Worm (Caenorhabditis elegans) whole organism, L1 larva: ENCODE measurements around the gene B0545.4.

Experiments used
- C34B4.2 ChIP-seq: sonication (generic microtip); optimal IDR thresholded peaks from 2 replicates; lab custom pipeline; 2017; ENCODE audit warnings: mild to moderate bottlenecking, missing genetic modification characterization, missing compliant biosample characterization
- Y116A8C.19 ChIP-seq: sonication (generic microtip); optimal IDR thresholded peaks from 2 replicates; lab custom pipeline; 2016; ENCODE audit warnings: missing compliant biosample characterization, missing genetic modification characterization, borderline replicate concordance
- aly-2 ChIP-seq: fragments of 150-350 bp; optimal IDR thresholded peaks from 2 replicates; lab custom pipeline; 2014; ENCODE audit warnings: missing biosample characterization, missing genetic modification characterization
- ama-1 ChIP-seq: fragments of 150-350 bp; optimal IDR thresholded peaks from 2 replicates; lab custom pipeline; 2014
- ceh-63 ChIP-seq: fragments of 200-800 bp; sonication (Bioruptor generic); optimal IDR thresholded peaks from 2 replicates; lab custom pipeline; 2018; ENCODE audit warnings: mild to moderate bottlenecking, missing genetic modification characterization, missing compliant biosample characterization
- dsc-1 ChIP-seq: sonication (generic microtip); optimal IDR thresholded peaks from 2 replicates; lab custom pipeline; 2016; ENCODE audit warnings: mild to moderate bottlenecking, missing genetic modification characterization, missing compliant biosample characterization
- efl-1 ChIP-seq, 4 experiments: fragments of 150-350 bp; optimal IDR thresholded peaks in 3 of 4; peaks in 1 of 4; 1 replicate in 1 of 4; 2 replicates in 3 of 4; lab custom pipeline; 2014; ENCODE audit warnings: missing biosample characterization in 2 of 4, missing genetic modification characterization in 2 of 4, missing genetic modification reagents in 2 of 4
- efl-3 ChIP-seq: fragments of 200-800 bp; sonication (Bioruptor generic); optimal IDR thresholded peaks from 2 replicates; lab custom pipeline; 2018; ENCODE audit warnings: mild to moderate bottlenecking, missing genetic modification characterization, missing compliant biosample characterization
- elt-3 ChIP-seq, 6 experiments: fragments of 150-350 bp in 1 of 6; sonication (generic microtip); optimal IDR thresholded peaks; 2 replicates each; lab custom pipeline; 2017 to 2018; ENCODE audit warnings: missing biosample characterization in 6 of 6, missing genetic modification characterization in 6 of 6, inconsistent platforms in 1 of 6
- ets-5 ChIP-seq: fragments of 200-800 bp; sonication (Bioruptor generic); IDR thresholded peaks from 2 replicates; pipeline ENCODE4 v1.3.6; 2022; ENCODE audit warnings: missing genetic modification characterization, missing compliant biosample characterization
- fkh-10 ChIP-seq: sonication (generic microtip); optimal IDR thresholded peaks from 2 replicates; lab custom pipeline; 2017; ENCODE audit warnings: missing biosample characterization, missing genetic modification reagents, missing genetic modification characterization
- fkh-4 ChIP-seq: sonication (generic microtip); optimal IDR thresholded peaks from 2 replicates; lab custom pipeline; 2016; ENCODE audit warnings: missing compliant biosample characterization, missing genetic modification characterization, borderline replicate concordance
- fkh-8 ChIP-seq: sonication (generic microtip); optimal IDR thresholded peaks from 2 replicates; lab custom pipeline; 2016; ENCODE audit warnings: mild to moderate bottlenecking, missing genetic modification characterization, missing compliant biosample characterization
- fos-1 ChIP-seq: fragments of 150-350 bp; optimal IDR thresholded peaks from 2 replicates; lab custom pipeline; 2014; ENCODE audit warnings: missing biosample characterization, missing genetic modification characterization
- hpl-2 ChIP-seq: fragments of 150-350 bp; optimal IDR thresholded peaks from 2 replicates; lab custom pipeline; 2014; ENCODE audit warnings: missing biosample characterization, missing genetic modification reagents, missing genetic modification characterization
- isw-1 ChIP-seq: fragments of 200-800 bp; sonication (Bioruptor generic); IDR thresholded peaks from 2 replicates; pipeline ENCODE4 v1.3.6; 2022; ENCODE audit warnings: missing genetic modification characterization, missing compliant biosample characterization
- lin-13 ChIP-seq: fragments of 150-350 bp; optimal IDR thresholded peaks from 2 replicates; lab custom pipeline; 2014; ENCODE audit warnings: missing biosample characterization, missing genetic modification reagents, missing genetic modification characterization
- lin-14 ChIP-seq: fragments of 200-800 bp; sonication (Bioruptor generic); optimal IDR thresholded peaks from 2 replicates; lab custom pipeline; 2018; ENCODE audit warnings: mild to moderate bottlenecking, missing genetic modification characterization, moderate library complexity, missing compliant biosample characterization
- lin-15B ChIP-seq: fragments of 150-350 bp; sonication (generic microtip); optimal IDR thresholded peaks from 3 replicates; lab custom pipeline; 2014; ENCODE audit warnings: missing biosample characterization, missing genetic modification characterization
- lir-3 ChIP-seq: sonication (generic microtip); optimal IDR thresholded peaks from 2 replicates; lab custom pipeline; 2016; ENCODE audit warnings: mild to moderate bottlenecking, missing genetic modification characterization, moderate library complexity, missing compliant biosample characterization; ENCODE audit not compliant: poor library complexity
- mab-9 ChIP-seq: fragments of 200-800 bp; sonication (Bioruptor generic); IDR thresholded peaks from 2 replicates; pipeline ENCODE4 v1.3.6; 2022; ENCODE audit warnings: missing genetic modification reagents, missing genetic modification characterization, missing compliant biosample characterization
- mdl-1 ChIP-seq, 2 experiments: fragments of 150-350 bp; optimal IDR thresholded peaks; 2 replicates each; lab custom pipeline; 2014 to 2017; ENCODE audit warnings: missing biosample characterization in 2 of 2, missing genetic modification characterization in 2 of 2, inconsistent platforms in 1 of 2
- mef-2 ChIP-seq: fragments of 150-350 bp; optimal IDR thresholded peaks from 2 replicates; lab custom pipeline; 2014; ENCODE audit warnings: missing biosample characterization, missing genetic modification characterization
- mep-1 ChIP-seq: fragments of 150-350 bp; optimal IDR thresholded peaks from 2 replicates; lab custom pipeline; 2014; ENCODE audit warnings: missing biosample characterization, missing genetic modification characterization
- nhr-11 ChIP-seq: fragments of 150-350 bp; optimal IDR thresholded peaks from 2 replicates; lab custom pipeline; 2014; ENCODE audit warnings: missing biosample characterization, missing genetic modification characterization
- nhr-20 ChIP-seq: sonication (generic microtip); optimal IDR thresholded peaks from 2 replicates; lab custom pipeline; 2016; ENCODE audit warnings: mild to moderate bottlenecking, missing genetic modification characterization, missing compliant biosample characterization
- nhr-28 ChIP-seq: fragments of 150-350 bp; optimal IDR thresholded peaks from 2 replicates; lab custom pipeline; 2014; ENCODE audit warnings: missing biosample characterization, missing genetic modification characterization
- nhr-47 ChIP-seq: sonication (generic microtip); optimal IDR thresholded peaks from 2 replicates; lab custom pipeline; 2016; ENCODE audit warnings: mild to moderate bottlenecking, missing genetic modification characterization, moderate library complexity, missing compliant biosample characterization
- nhr-71 ChIP-seq: sonication (generic microtip); optimal IDR thresholded peaks from 2 replicates; lab custom pipeline; 2016; ENCODE audit warnings: mild to moderate bottlenecking, missing genetic modification characterization, moderate library complexity, missing compliant biosample characterization
- nhr-76 ChIP-seq: sonication (generic microtip); optimal IDR thresholded peaks from 2 replicates; lab custom pipeline; 2017; ENCODE audit warnings: missing biosample characterization, missing genetic modification characterization
- nhr-77 ChIP-seq: fragments of 150-350 bp; optimal IDR thresholded peaks from 2 replicates; lab custom pipeline; 2014; ENCODE audit warnings: missing biosample characterization, missing genetic modification characterization
- nhr-84 ChIP-seq: sonication (generic microtip); optimal IDR thresholded peaks from 2 replicates; lab custom pipeline; 2017; ENCODE audit warnings: missing biosample characterization, missing genetic modification characterization
- nhr-85 ChIP-seq: sonication (generic microtip); peaks from one replicate; lab custom pipeline; 2016; ENCODE audit warnings: missing genetic modification characterization, inconsistent platforms, missing compliant biosample characterization
- nhr-90 ChIP-seq: sonication (generic microtip); optimal IDR thresholded peaks from 2 replicates; lab custom pipeline; 2016; ENCODE audit warnings: mild to moderate bottlenecking, missing genetic modification characterization, missing compliant biosample characterization; ENCODE audit not compliant: poor library complexity
- pag-3 ChIP-seq: sonication (generic microtip); optimal IDR thresholded peaks from 2 replicates; lab custom pipeline; 2017; ENCODE audit warnings: missing genetic modification characterization, mild to moderate bottlenecking, missing compliant biosample characterization, antibody characterized with exemption, borderline replicate concordance; ENCODE audit not compliant: insufficient read depth
- rnt-1 ChIP-seq: sonication (generic microtip); optimal IDR thresholded peaks from 2 replicates; lab custom pipeline; 2016; ENCODE audit warnings: mild to moderate bottlenecking, missing genetic modification characterization, moderate library complexity, missing compliant biosample characterization
- skn-1 ChIP-seq: fragments of 150-350 bp; optimal IDR thresholded peaks from 2 replicates; lab custom pipeline; 2014; ENCODE audit warnings: missing biosample characterization, missing genetic modification characterization
- snpc-4 ChIP-seq: fragments of 150-350 bp; optimal IDR thresholded peaks from 2 replicates; lab custom pipeline; 2014; ENCODE audit warnings: missing biosample characterization, missing genetic modification characterization
- snu-23 ChIP-seq: sonication (generic microtip); optimal IDR thresholded peaks from 2 replicates; lab custom pipeline; 2016; ENCODE audit warnings: missing genetic modification characterization, missing compliant biosample characterization
- sox-4 ChIP-seq: sonication (generic microtip); optimal IDR thresholded peaks from 2 replicates; lab custom pipeline; 2016; ENCODE audit warnings: missing genetic modification characterization, missing compliant biosample characterization
- sup-37 ChIP-seq: fragments of 200-800 bp; sonication (Bioruptor generic); optimal IDR thresholded peaks from 2 replicates; lab custom pipeline; 2018; ENCODE audit warnings: mild to moderate bottlenecking, missing genetic modification characterization, missing compliant biosample characterization
- swsn-7 ChIP-seq: sonication (generic microtip); optimal IDR thresholded peaks from 2 replicates; lab custom pipeline; 2016; ENCODE audit warnings: missing genetic modification characterization, missing compliant biosample characterization
- tbx-2 ChIP-seq: sonication (generic microtip); optimal IDR thresholded peaks from 2 replicates; lab custom pipeline; 2016; ENCODE audit warnings: missing genetic modification characterization, missing compliant biosample characterization
- tlp-1 ChIP-seq: fragments of 150-350 bp; optimal IDR thresholded peaks from 2 replicates; lab custom pipeline; 2014; ENCODE audit warnings: missing biosample characterization, missing genetic modification characterization
- unc-130 ChIP-seq: fragments of 150-350 bp; optimal IDR thresholded peaks from 2 replicates; lab custom pipeline; 2017; ENCODE audit warnings: missing biosample characterization, missing genetic modification characterization, inconsistent platforms
- unc-98 ChIP-seq: fragments of 200-800 bp; sonication (Bioruptor generic); IDR thresholded peaks from 2 replicates; pipeline ENCODE4 v1.3.6; 2022; ENCODE audit warnings: missing genetic modification characterization, missing compliant biosample characterization
- vab-15 ChIP-seq: sonication (generic microtip); optimal IDR thresholded peaks from 2 replicates; lab custom pipeline; 2017; ENCODE audit warnings: missing genotype, mild to moderate bottlenecking, missing genetic modification characterization, missing compliant biosample characterization
- xbp-1 ChIP-seq: sonication (generic microtip); optimal IDR thresholded peaks from 2 replicates; lab custom pipeline; 2016; ENCODE audit warnings: missing genetic modification characterization, missing compliant biosample characterization
- zag-1 ChIP-seq: fragments of 150-350 bp; optimal IDR thresholded peaks from 2 replicates; lab custom pipeline; 2014; ENCODE audit warnings: missing biosample characterization, missing genetic modification characterization
- ztf-11 ChIP-seq, 2 experiments: sonication (generic microtip); optimal IDR thresholded peaks; 2 replicates each; lab custom pipeline; 2016 to 2017; ENCODE audit warnings: missing genetic modification characterization in 2 of 2, missing biosample characterization in 1 of 2, missing compliant biosample characterization in 1 of 2
- ztf-4 ChIP-seq: fragments of 150-350 bp; optimal IDR thresholded peaks from 2 replicates; lab custom pipeline; 2014; ENCODE audit warnings: missing biosample characterization, missing genetic modification characterization

Gene B0545.4

DNA sequence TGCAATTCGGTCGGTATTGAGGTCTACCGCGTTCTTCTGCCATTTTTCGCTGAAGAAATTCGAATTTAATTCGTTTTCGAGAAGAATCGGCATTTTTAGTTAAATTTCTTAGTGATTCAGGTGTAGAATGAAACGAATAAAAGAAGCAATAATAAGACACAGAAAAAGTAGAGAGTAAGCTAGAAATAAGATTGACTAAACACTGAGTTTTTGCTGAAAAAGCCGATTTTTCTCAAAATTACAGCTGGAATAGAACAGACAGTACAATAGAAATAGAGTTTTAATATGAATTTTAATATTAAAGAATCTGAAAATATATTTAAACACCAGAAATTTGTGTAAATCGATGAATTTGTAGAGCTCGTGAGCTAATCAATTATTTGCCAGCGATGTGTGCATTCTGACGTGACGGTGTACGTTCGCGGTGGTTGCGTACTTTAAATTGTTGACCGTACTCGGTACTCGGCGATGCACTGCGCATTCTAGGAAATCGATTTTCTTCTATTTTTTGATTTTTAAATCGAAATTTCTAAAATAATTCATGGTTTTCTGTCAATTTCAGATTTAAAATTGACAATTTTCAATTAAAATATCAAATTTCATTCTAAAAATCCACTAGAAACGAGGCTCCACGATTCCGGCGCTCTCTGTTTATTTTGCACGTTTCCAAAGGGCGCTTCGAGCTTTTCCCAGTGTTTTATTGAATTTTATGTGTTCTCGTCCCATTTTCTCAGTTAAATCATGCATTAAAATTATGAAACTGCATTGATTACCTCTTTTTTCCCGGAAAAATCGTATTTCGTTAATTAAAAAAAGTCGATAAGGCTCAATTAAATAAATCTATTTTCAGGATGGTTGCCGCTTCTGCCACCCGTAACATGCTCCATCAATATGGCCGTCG is 16.9 kb upstream of the B0545.4 start, which contains the start of the genes grld-1 and cox-6C:
Gene grld-1 (minus strand): TSS at position 51 of the 901 bp plus-strand sequence.
Gene cox-6C (plus strand): TSS at position 851 of the 901 bp plus-strand sequence.
- no peak for TF ChIP-seq ets-5 (GFP tag; lab: Robert Waterston, UW)
- TF ChIP-seq swsn-7 (tag; lab: Kevin White, UChicago) = peak; percentile 73
- no peak for TF ChIP-seq hpl-2 (GFP tag; lab: Kevin White, UChicago)
- no peak for TF ChIP-seq sup-37 (GFP tag; lab: Kevin White, UChicago)
- TF ChIP-seq dsc-1 (tag; lab: Kevin White, UChicago) = peak; percentile 64
- TF ChIP-seq fos-1 = no peak
- no peak for TF ChIP-seq C34B4.2 (tag; lab: Kevin White, UChicago)
- peak; percentile 38 for TF ChIP-seq skn-1 (tag; lab: Kevin White, UChicago)
- no peak for TF ChIP-seq ama-1 (lab: Kevin White, UChicago)
- TF ChIP-seq rnt-1 = peak; percentile 45
- TF ChIP-seq vab-15 (tag; lab: Kevin White, UChicago) = no peak
- 0 out of 2 replicates have a peak, but pooled peaks have one; percentile 16 for TF ChIP-seq unc-98 (GFP tag; lab: Robert Waterston, UW)
- peak; percentile 46 for TF ChIP-seq nhr-90 (tag; lab: Kevin White, UChicago)
- peak; percentile 16 for TF ChIP-seq lin-15B
- no peak for TF ChIP-seq mef-2 (tag; lab: Kevin White, UChicago)
- TF ChIP-seq tlp-1 (tag; lab: Kevin White, UChicago) = no peak
- TF ChIP-seq fkh-10 (GFP tag; lab: Kevin White, UChicago) = no peak
- peak; percentile 41 for TF ChIP-seq nhr-77
- TF ChIP-seq ceh-63 (GFP tag; lab: Kevin White, UChicago) = no peak
- peak; percentile 69 for TF ChIP-seq xbp-1 (tag; lab: Kevin White, UChicago)
- peak; percentile 26 for TF ChIP-seq aly-2 (tag; lab: Kevin White, UChicago)
- TF ChIP-seq snpc-4 (tag; lab: Kevin White, UChicago) = no peak
- TF ChIP-seq pag-3 (tag; lab: Kevin White, UChicago) = no peak
- TF ChIP-seq lin-13 (GFP tag; lab: Kevin White, UChicago) = peak; percentile 58
- no peak for TF ChIP-seq nhr-28 (tag; lab: Kevin White, UChicago)
- no peak for TF ChIP-seq lir-3 (tag; lab: Kevin White, UChicago)
- no peak for TF ChIP-seq nhr-11 (tag; lab: Kevin White, UChicago)
- TF ChIP-seq mab-9 (GFP tag; lab: Robert Waterston, UW) = 0 out of 2 replicates have a peak, but pooled peaks have one; percentile 32
- TF ChIP-seq mdl-1 (tag; optimal IDR thresholded peaks at IDR 0.05; lab: Kevin White, UChicago) = peak in 1 of 2 experiments; percentile 52
- TF ChIP-seq sox-4 (tag; lab: Kevin White, UChicago) = no peak
- TF ChIP-seq isw-1 (GFP tag; lab: Robert Waterston, UW) = peak; percentile 68
- peak; percentile 67 for TF ChIP-seq tbx-2
- peak in 1 of 2 experiments; percentile 6 for TF ChIP-seq ztf-11 (tag; optimal IDR thresholded peaks at IDR 0.05; lab: Kevin White, UChicago)
- no peak for TF ChIP-seq nhr-76 (tag; lab: Kevin White, UChicago)
- TF ChIP-seq elt-3 (tag; optimal IDR thresholded peaks at IDR 0.05; lab: Kevin White, UChicago) = no peak
- peak; percentile 60 for TF ChIP-seq unc-130 (tag; lab: Kevin White, UChicago)
- peak; percentile 60 for TF ChIP-seq mep-1 (tag; lab: Kevin White, UChicago)
- TF ChIP-seq ztf-4 (tag; lab: Kevin White, UChicago) = no peak
- TF ChIP-seq efl-3 (GFP tag; lab: Kevin White, UChicago) = no peak
- TF ChIP-seq zag-1 (tag; lab: Kevin White, UChicago) = no peak
- peak; percentile 75 for TF ChIP-seq lin-14 (GFP tag; lab: Kevin White, UChicago)
- TF ChIP-seq nhr-47 (tag; lab: Kevin White, UChicago) = peak; percentile 79
- TF ChIP-seq nhr-20 (tag; lab: Kevin White, UChicago) = peak; percentile 71
- TF ChIP-seq nhr-84 (tag; lab: Kevin White, UChicago) = no peak
- peak; percentile 53 to 59 for TF ChIP-seq efl-1 (optimal IDR thresholded peaks at IDR 0.05; lab: Kevin White, UChicago)
- peak; percentile 55 to 90 for TF ChIP-seq efl-1 (GFP tag; optimal IDR thresholded peaks at IDR 0.05 in 1 of 2; lab: Kevin White, UChicago)
- peak; percentile 83 for TF ChIP-seq snu-23 (GFP tag; lab: Kevin White, UChicago)
- TF ChIP-seq nhr-71 (tag; lab: Kevin White, UChicago) = peak; percentile 85
- no peak for TF ChIP-seq Y116A8C.19
- TF ChIP-seq nhr-85 (tag; lab: Kevin White, UChicago) = peak; percentile 70
- no peak for TF ChIP-seq fkh-4 (tag; lab: Kevin White, UChicago)
- peak; percentile 76 for TF ChIP-seq fkh-8 (tag; lab: Kevin White, UChicago)
